Fruit fly (Drosophila melanogaster): ENCODE measurements around the gene CG9213.

The CG9213 gene

dm6 chrX:15620439-15621227 is 46.3 kb upstream of the CG9213 start (continued):
- TF ChIP-seq CG3032 (tag; optimal IDR thresholded peaks at IDR 0.05), result no peak
- TF ChIP-seq Ets96B (tag; optimal IDR thresholded peaks at IDR 0.05), result peak; percentile 24
- TF ChIP-seq OdsH (GFP tag; optimal IDR thresholded peaks at IDR 0.05), result no peak
- peak; percentile 59 for TF ChIP-seq CG6808 (GFP tag; optimal IDR thresholded peaks at IDR 0.05)
- peak; percentile 9 for TF ChIP-seq Eip78C (GFP tag)
- peak; percentile 59; the same call in 2 of the 3 replicates for TF ChIP-seq CG6163 (GFP tag; IDR thresholded peaks at IDR 0.05)
- TF ChIP-seq CG31627 (GFP tag; optimal IDR thresholded peaks at IDR 0.05), result no peak
- TF ChIP-seq Hr4 (GFP tag; optimal IDR thresholded peaks at IDR 0.05), result no peak
- no peak for TF ChIP-seq CG8319 (GFP tag; optimal IDR thresholded peaks at IDR 0.05)
- TF ChIP-seq CG8119 (GFP tag; IDR thresholded peaks at IDR 0.05), result peak; percentile 55; the same call in 2 of the 3 replicates
- TF ChIP-seq cyc (GFP tag; optimal IDR thresholded peaks at IDR 0.05), result no peak
- no peak for TF ChIP-seq CG3919 (GFP tag; optimal IDR thresholded peaks at IDR 0.05)
- no peak for TF ChIP-seq fd59A (GFP tag; optimal IDR thresholded peaks at IDR 0.05)
- TF ChIP-seq achi (GFP tag; optimal IDR thresholded peaks at IDR 0.05), result no peak
- TF ChIP-seq topi (GFP tag; optimal IDR thresholded peaks at IDR 0.05), result no peak
- TF ChIP-seq lz (GFP tag; optimal IDR thresholded peaks at IDR 0.05), result no peak
- no peak for TF ChIP-seq pdm3 (GFP tag; optimal IDR thresholded peaks at IDR 0.05)
- TF ChIP-seq Eip75B (GFP tag; optimal IDR thresholded peaks at IDR 0.05), result no peak

- TF ChIP-seq CG15336 (GFP tag; IDR thresholded peaks at IDR 0.05) (no peak), fkh (GFP tag; optimal IDR thresholded peaks at IDR 0.05) (peak; percentile 88)
Observed at dm6 chrX:15619631-15619960, 45.3 kb upstream of the CG9213 start.

dm6 chrX:15618953-15619630 is 44.8 kb upstream of the CG9213 start:
- no peak for TF ChIP-seq Lpt (GFP tag; optimal IDR thresholded peaks at IDR 0.05)
- no peak for TF ChIP-seq CG6808 (GFP tag; optimal IDR thresholded peaks at IDR 0.05)
- no peak for TF ChIP-seq vri (GFP tag; optimal IDR thresholded peaks at IDR 0.05)
- TF ChIP-seq Sox102F (GFP tag; optimal IDR thresholded peaks at IDR 0.05), result no peak
- TF ChIP-seq CG3032 (tag; optimal IDR thresholded peaks at IDR 0.05), result no peak
- TF ChIP-seq Eip93F (GFP tag; optimal IDR thresholded peaks at IDR 0.05), result no peak
- no peak for TF ChIP-seq fd59A (GFP tag; optimal IDR thresholded peaks at IDR 0.05)
- TF ChIP-seq fd85E (GFP tag; optimal IDR thresholded peaks at IDR 0.05), result no peak
- TF ChIP-seq Sox14 (GFP tag; optimal IDR thresholded peaks at IDR 0.05), result no peak
- no peak for TF ChIP-seq CG1621 (tag; optimal IDR thresholded peaks at IDR 0.05)
- TF ChIP-seq CG11762 (GFP tag; optimal IDR thresholded peaks at IDR 0.05; ENCODE audit: insufficient read depth), result no peak
- TF ChIP-seq CG32006 (GFP tag; optimal IDR thresholded peaks at IDR 0.05), result peak; percentile 57
- peak; percentile 72 for TF ChIP-seq eg (GFP tag; IDR thresholded peaks at IDR 0.05)
- TF ChIP-seq CG10631 (GFP tag; optimal IDR thresholded peaks at IDR 0.05), result no peak
- TF ChIP-seq achi (GFP tag; optimal IDR thresholded peaks at IDR 0.05), result peak; percentile 29
- TF ChIP-seq ss (GFP tag; optimal IDR thresholded peaks at IDR 0.05), result no peak
- TF ChIP-seq spab (GFP tag; optimal IDR thresholded peaks at IDR 0.05), result no peak
- peak; percentile 8 for TF ChIP-seq topi (GFP tag; optimal IDR thresholded peaks at IDR 0.05)
- TF ChIP-seq fkh (GFP tag; optimal IDR thresholded peaks at IDR 0.05), result no peak
- peak; percentile 47; the same call in 1 of the 2 replicates for TF ChIP-seq Gug (GFP tag; IDR thresholded peaks at IDR 0.05)
- no peak for TF ChIP-seq CG8632 (GFP tag; optimal IDR thresholded peaks at IDR 0.05)
- peak; percentile 23 for TF ChIP-seq OdsH (GFP tag; optimal IDR thresholded peaks at IDR 0.05)
- no peak for TF ChIP-seq Ets21C (GFP tag; optimal IDR thresholded peaks at IDR 0.05)
- no peak for TF ChIP-seq CG8319 (GFP tag; optimal IDR thresholded peaks at IDR 0.05)
- peak; percentile 11 for TF ChIP-seq CG34406 (GFP tag; optimal IDR thresholded peaks at IDR 0.05)
- TF ChIP-seq CG6792 (GFP tag; optimal IDR thresholded peaks at IDR 0.05), result peak; percentile 31
- peak; percentile 12 for TF ChIP-seq CG31627 (GFP tag; optimal IDR thresholded peaks at IDR 0.05)
- peak; percentile 16 for TF ChIP-seq pdm3 (GFP tag; optimal IDR thresholded peaks at IDR 0.05)
- TF ChIP-seq Eip75B (GFP tag; optimal IDR thresholded peaks at IDR 0.05), result no peak
- TF ChIP-seq Met (GFP tag; optimal IDR thresholded peaks at IDR 0.05), result no peak
- no peak for TF ChIP-seq dac (GFP tag; optimal IDR thresholded peaks at IDR 0.05)
- no peak; the same call in 2 of the 3 replicates for TF ChIP-seq CG8119 (GFP tag; IDR thresholded peaks at IDR 0.05)
- no peak for TF ChIP-seq CG7368 (GFP tag; optimal IDR thresholded peaks at IDR 0.05)
- peak; percentile 11 for TF ChIP-seq Sox15 (GFP tag; optimal IDR thresholded peaks at IDR 0.05)
- TF ChIP-seq CG11902 (GFP tag; optimal IDR thresholded peaks at IDR 0.05), result peak; percentile 2
- no peak for TF ChIP-seq Blimp-1 (GFP tag; optimal IDR thresholded peaks at IDR 0.05)
- no peak for TF ChIP-seq CG3919 (GFP tag; optimal IDR thresholded peaks at IDR 0.05)
